Worm (Caenorhabditis elegans) whole organism, L3 larva: ENCODE measurements around the gene Y38E10A.1.

ENCODE experiments used
- nhr-12 ChIP-seq: fragments of 150-350 bp; optimal IDR thresholded peaks from 2 replicates; lab custom pipeline; 2014; ENCODE audit warnings: missing biosample characterization, missing genetic modification characterization
- nhr-23 ChIP-seq: fragments of 150-350 bp; optimal IDR thresholded peaks from 2 replicates; lab custom pipeline; 2014; ENCODE audit warnings: missing biosample characterization, missing genetic modification reagents, missing genetic modification characterization
- unc-62 ChIP-seq: fragments of 150-350 bp; sonication (generic microtip); optimal IDR thresholded peaks from 4 replicates; lab custom pipeline; 2014; ENCODE audit warnings: missing biosample characterization, missing genetic modification reagents, missing genetic modification characterization
- ztf-11 ChIP-seq: fragments of 150-350 bp; optimal IDR thresholded peaks from 2 replicates; lab custom pipeline; 2014; ENCODE audit warnings: missing biosample characterization, missing genetic modification characterization

DNA sequence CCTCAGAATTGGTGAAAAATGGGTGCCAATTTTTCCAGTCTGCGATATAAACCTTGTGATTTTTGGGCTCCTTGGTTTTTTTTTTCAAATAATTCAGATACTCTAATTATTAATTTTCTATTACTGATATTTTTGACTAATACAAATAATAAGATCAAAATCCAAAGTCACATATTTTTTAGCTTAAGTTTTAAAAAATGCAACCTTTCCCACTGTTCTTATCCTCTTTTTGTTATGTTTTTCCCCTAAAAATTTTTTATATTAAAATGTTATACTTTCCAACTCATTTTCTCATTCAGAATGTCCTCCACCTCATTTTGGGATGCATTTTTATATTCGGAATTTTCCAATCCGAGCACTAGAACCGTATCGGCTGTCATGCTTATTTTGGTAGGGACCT lies 39.5 kb downstream of the Y38E10A.1 start, which contains the start of gene srx-120:
- no peak for TF ChIP-seq nhr-12 (tag; lab: Kevin White, UChicago)
- no peak for TF ChIP-seq ztf-11 (tag; lab: Kevin White, UChicago)
- TF ChIP-seq unc-62 (GFP tag; lab: Kevin White, UChicago) = no peak
- no peak for TF ChIP-seq nhr-23 (tag; lab: Kevin White, UChicago)
